Fruit fly (Drosophila melanogaster) whole organism, pupa: ENCODE measurements around the gene CG13114.

ENCODE experiments used
- Ets98B ChIP-seq: fragments of 200-800 bp; sonication (Bioruptor generic); IDR thresholded peaks from 2 replicates; pipeline ENCODE4 v1.3.6; 2022; ENCODE audit warnings: missing biosample characterization, missing genetic modification characterization
- fd96Ca ChIP-seq: fragments of 200-800 bp; sonication (Bioruptor generic); IDR thresholded peaks from 3 replicates; pipeline ENCODE4 v1.3.6; 2022; ENCODE audit warnings: missing biosample characterization, missing genetic modification characterization

- TF ChIP-seq Ets98B (GFP tag; lab: Robert Waterston, UW): peak; percentile 46
- TF ChIP-seq fd96Ca (GFP tag; lab: Robert Waterston, UW): peak; percentile 74
Observed at dm6 chr2L:9496378-9497284, 49.0 kb upstream of the CG13114 start.
